Worm (Caenorhabditis elegans) whole organism, midembryonic: Measurements from ENCODE around the gene aqp-3.

ENCODE experiments used
- T22C8.4 ChIP-seq: fragments of 200-800 bp; sonication (Bioruptor generic); IDR thresholded peaks from 2 replicates; pipeline ENCODE4 v1.3.6; 2022; ENCODE audit warnings: missing genetic modification characterization, missing compliant biosample characterization
- cog-1 ChIP-seq: sonication (generic microtip); optimal IDR thresholded peaks from 2 replicates; lab custom pipeline; 2016; ENCODE audit warnings: missing genetic modification characterization, missing compliant biosample characterization
- flt-1 ChIP-seq: fragments of 200-800 bp; sonication (Bioruptor generic); IDR thresholded peaks from 2 replicates; pipeline ENCODE4 v1.3.6; 2022; ENCODE audit warnings: missing genetic modification characterization, missing compliant biosample characterization
- klf-2 ChIP-seq: fragments of 200-800 bp; sonication (Bioruptor generic); conservative IDR thresholded peaks from 2 replicates; pipeline ENCODE4 v1.3.6; 2022; ENCODE audit warnings: missing genetic modification reagents, missing genetic modification characterization, missing compliant biosample characterization
- med-1 ChIP-seq: sonication (generic microtip); optimal IDR thresholded peaks from 2 replicates; lab custom pipeline; 2017; ENCODE audit warnings: missing genetic modification characterization, mild to moderate bottlenecking, missing compliant biosample characterization, antibody characterized with exemption, missing genetic modification reagents; ENCODE audit not compliant: insufficient read depth
- ref-1 ChIP-seq: fragments of 200-800 bp; sonication (Bioruptor generic); conservative IDR thresholded peaks from 2 replicates; pipeline ENCODE4 v1.3.6; 2022; ENCODE audit warnings: missing genetic modification reagents, missing genetic modification characterization, missing compliant biosample characterization
- tab-1 ChIP-seq: fragments of 200-800 bp; sonication (Bioruptor generic); IDR thresholded peaks from 2 replicates; pipeline ENCODE4 v1.3.6; 2022; ENCODE audit warnings: missing genetic modification characterization, missing compliant biosample characterization
- ztf-23 ChIP-seq: fragments of 200-800 bp; sonication (Bioruptor generic); IDR thresholded peaks from 2 replicates; pipeline ENCODE4 v1.3.6; 2022; ENCODE audit warnings: missing genetic modification reagents, missing genetic modification characterization, missing compliant biosample characterization
- ztf-29 ChIP-seq: fragments of 200-800 bp; sonication (Bioruptor generic); IDR thresholded peaks from 2 replicates; pipeline ENCODE4 v1.3.6; 2022; ENCODE audit warnings: missing genetic modification reagents, missing genetic modification characterization, missing compliant biosample characterization

The aqp-3 gene

ce11 chrIV:10936906-10937540 is 29.2 kb downstream of the aqp-3 start, which contains the start of gene fic-1:
Gene fic-1 (plus strand): TSS chrIV:10937454.
- peak; percentile 74 for TF ChIP-seq T22C8.4 (GFP tag; lab: Robert Waterston, UW)
- no peak for TF ChIP-seq ref-1
- TF ChIP-seq klf-2 (GFP tag; lab: Robert Waterston, UW): no peak
- TF ChIP-seq ztf-29 (GFP tag; lab: Robert Waterston, UW): no peak
- TF ChIP-seq ztf-23 (GFP tag; lab: Robert Waterston, UW): no peak
- TF ChIP-seq med-1: no peak
- no peak for TF ChIP-seq tab-1 (GFP tag; lab: Robert Waterston, UW)
- TF ChIP-seq flt-1: no peak
- TF ChIP-seq cog-1 (tag; lab: Kevin White, UChicago): peak; percentile 25

ce11 chrIV:10935853-10936491 is 30.3 kb downstream of the aqp-3 start, which contains the start of gene lgg-2:
Gene lgg-2 (minus strand): TSS chrIV:10935903.
- no peak for TF ChIP-seq ref-1
- no peak for TF ChIP-seq med-1
- TF ChIP-seq cog-1 (tag; lab: Kevin White, UChicago): peak; percentile 65
- no peak for TF ChIP-seq ztf-23 (GFP tag; lab: Robert Waterston, UW)
- TF ChIP-seq klf-2 (GFP tag; lab: Robert Waterston, UW): no peak
- no peak for TF ChIP-seq ztf-29 (GFP tag; lab: Robert Waterston, UW)

ce11 chrIV:10935336-10935735 is 30.9 kb downstream of the aqp-3 start:
- TF ChIP-seq med-1 (no peak), ztf-23 (GFP tag; lab: Robert Waterston, UW) (0 out of 2 replicates have a peak, but pooled peaks have one; percentile 19), flt-1 (0 out of 2 replicates have a peak, but pooled peaks have one; percentile 34), klf-2 (GFP tag; lab: Robert Waterston, UW) (no peak), T22C8.4 (GFP tag; lab: Robert Waterston, UW) (no peak), tab-1 (GFP tag; lab: Robert Waterston, UW) (no peak), cog-1 (tag; lab: Kevin White, UChicago) (peak; percentile 70), ref-1 (no peak)

ce11 chrIV:10934786-10935185 is 31.5 kb downstream of the aqp-3 start:
- no peak for TF ChIP-seq ref-1
- no peak for TF ChIP-seq ztf-23 (GFP tag; lab: Robert Waterston, UW)
- no peak for TF ChIP-seq tab-1 (GFP tag; lab: Robert Waterston, UW)
- TF ChIP-seq T22C8.4 (GFP tag; lab: Robert Waterston, UW): no peak
- TF ChIP-seq klf-2 (GFP tag; lab: Robert Waterston, UW): no peak
- TF ChIP-seq med-1: no peak
- no peak for TF ChIP-seq cog-1 (tag; lab: Kevin White, UChicago)
- TF ChIP-seq flt-1: no peak
- TF ChIP-seq ztf-29 (GFP tag; lab: Robert Waterston, UW): no peak

- 0 out of 2 replicates have a peak, but pooled peaks have one; percentile 17 for TF ChIP-seq flt-1
- TF ChIP-seq med-1: no peak
- TF ChIP-seq tab-1 (GFP tag; lab: Robert Waterston, UW): no peak
- no peak for TF ChIP-seq ztf-29 (GFP tag; lab: Robert Waterston, UW)
- TF ChIP-seq ztf-23 (GFP tag; lab: Robert Waterston, UW): no peak
- TF ChIP-seq ref-1: no peak
Measured at ce11 chrIV:10933777-10934546, 32.3 kb downstream of the aqp-3 start.

ce11 chrIV:10933062-10933552 is 33.2 kb downstream of the aqp-3 start, which contains the start of the genes dnc-1 and lsm-7:
Gene dnc-1 (minus strand): TSS chrIV:10933203.
Gene lsm-7 (plus strand): TSS chrIV:10933502.
- peak; percentile 35 for TF ChIP-seq cog-1 (tag; lab: Kevin White, UChicago)
- TF ChIP-seq med-1: no peak
- no peak for TF ChIP-seq ref-1
- no peak for TF ChIP-seq ztf-29 (GFP tag; lab: Robert Waterston, UW)
- no peak for TF ChIP-seq T22C8.4 (GFP tag; lab: Robert Waterston, UW)
- no peak for TF ChIP-seq ztf-23 (GFP tag; lab: Robert Waterston, UW)
- no peak for TF ChIP-seq klf-2 (GFP tag; lab: Robert Waterston, UW)
- TF ChIP-seq flt-1: 0 out of 2 replicates have a peak, but pooled peaks have one; percentile 37
- TF ChIP-seq tab-1 (GFP tag; lab: Robert Waterston, UW): no peak

- no peak for TF ChIP-seq ztf-23 (GFP tag; lab: Robert Waterston, UW)
- no peak for TF ChIP-seq med-1
- no peak for TF ChIP-seq ref-1
- no peak for TF ChIP-seq tab-1 (GFP tag; lab: Robert Waterston, UW)
- TF ChIP-seq ztf-29 (GFP tag; lab: Robert Waterston, UW): no peak
- no peak for TF ChIP-seq flt-1
- TF ChIP-seq cog-1 (tag; lab: Kevin White, UChicago): no peak
- TF ChIP-seq T22C8.4 (GFP tag; lab: Robert Waterston, UW): no peak
- no peak for TF ChIP-seq klf-2 (GFP tag; lab: Robert Waterston, UW)
Measured at ce11 chrIV:10919770-10920169, 46.5 kb downstream of the aqp-3 start, which contains the start of gene rbr-2. Gene rbr-2 (plus strand): TSS chrIV:10920070.

ce11 chrIV:10918877-10919560 is 47.2 kb downstream of the aqp-3 start:
- no peak for TF ChIP-seq ztf-23 (GFP tag; lab: Robert Waterston, UW)
- no peak for TF ChIP-seq ztf-29 (GFP tag; lab: Robert Waterston, UW)
- peak; percentile 50; the same call in 1 of the 2 replicates for TF ChIP-seq flt-1
- TF ChIP-seq T22C8.4 (GFP tag; lab: Robert Waterston, UW): no peak
- TF ChIP-seq tab-1 (GFP tag; lab: Robert Waterston, UW): no peak
- no peak for TF ChIP-seq klf-2 (GFP tag; lab: Robert Waterston, UW)
- peak; percentile 39 for TF ChIP-seq cog-1 (tag; lab: Kevin White, UChicago)
